Worm (Caenorhabditis elegans) whole organism, L3 larva: Measurements from ENCODE around the gene Y71H2AM.6.

ENCODE experiments used
- R02D3.7 ChIP-seq: fragments of 150-350 bp; optimal IDR thresholded peaks from 2 replicates; lab custom pipeline; 2014; ENCODE audit warnings: missing biosample characterization, missing genetic modification characterization
- ZK546.5 ChIP-seq: sonication (generic microtip); optimal IDR thresholded peaks from 2 replicates; lab custom pipeline; 2017; ENCODE audit warnings: missing biosample characterization, missing genetic modification characterization
- aly-2 ChIP-seq: fragments of 150-350 bp; optimal IDR thresholded peaks from 2 replicates; lab custom pipeline; 2014; ENCODE audit warnings: missing biosample characterization, missing genetic modification characterization
- ama-1 ChIP-seq: fragments of 150-350 bp; optimal IDR thresholded peaks from 2 replicates; lab custom pipeline; 2018
- ceh-16 ChIP-seq: sonication (generic microtip); optimal IDR thresholded peaks from 2 replicates; lab custom pipeline; 2017; ENCODE audit warnings: missing biosample characterization, missing genetic modification characterization
- ceh-28 ChIP-seq: fragments of 150-350 bp; optimal IDR thresholded peaks from 2 replicates; lab custom pipeline; 2014; ENCODE audit warnings: missing biosample characterization, missing genetic modification reagents, missing genetic modification characterization
- ceh-82 ChIP-seq: fragments of 150-350 bp; optimal IDR thresholded peaks from 2 replicates; lab custom pipeline; 2014; ENCODE audit warnings: missing biosample characterization, missing genetic modification characterization
- daf-12 ChIP-seq: fragments of 150-350 bp; optimal IDR thresholded peaks from 2 replicates; lab custom pipeline; 2014; ENCODE audit warnings: missing biosample characterization, missing genetic modification reagents, missing genetic modification characterization
- egl-27 ChIP-seq: sonication (generic microtip); optimal IDR thresholded peaks from 4 replicates; lab custom pipeline; 2017; ENCODE audit warnings: missing biosample characterization, missing genetic modification reagents, missing genetic modification characterization
- egl-5 ChIP-seq: fragments of 150-350 bp; optimal IDR thresholded peaks from 2 replicates; lab custom pipeline; 2017; ENCODE audit warnings: missing biosample characterization, missing genetic modification reagents, missing genetic modification characterization, inconsistent platforms
- elt-2 ChIP-seq: sonication (generic microtip); optimal IDR thresholded peaks from 2 replicates; lab custom pipeline; 2016; ENCODE audit warnings: missing genetic modification reagents, mild to moderate bottlenecking, missing genetic modification characterization, missing compliant biosample characterization
- elt-3 ChIP-seq, 3 experiments: fragments of 150-350 bp in 1 of 3; sonication (generic microtip) in 2 of 3; optimal IDR thresholded peaks; 2 replicates in 2 of 3; 4 replicates in 1 of 3; lab custom pipeline; 2014 to 2017; ENCODE audit warnings: missing biosample characterization in 3 of 3, missing genetic modification characterization in 3 of 3
- eor-1 ChIP-seq, 2 experiments: fragments of 150-350 bp; optimal IDR thresholded peaks; 2 replicates each; lab custom pipeline; 2014 to 2018; ENCODE audit warnings: missing biosample characterization in 2 of 2, missing genetic modification characterization in 2 of 2
- fkh-10 ChIP-seq: sonication (generic microtip); optimal IDR thresholded peaks from 2 replicates; lab custom pipeline; 2017; ENCODE audit warnings: missing biosample characterization, missing genetic modification reagents, missing genetic modification characterization
- fos-1 ChIP-seq: fragments of 150-350 bp; optimal IDR thresholded peaks from 2 replicates; lab custom pipeline; 2014; ENCODE audit warnings: missing biosample characterization, missing genetic modification characterization
- hmg-11 ChIP-seq: sonication (generic microtip); optimal IDR thresholded peaks from 2 replicates; lab custom pipeline; 2016; ENCODE audit warnings: missing genetic modification characterization, missing compliant biosample characterization
- lin-15B ChIP-seq: fragments of 150-350 bp; optimal IDR thresholded peaks from 2 replicates; lab custom pipeline; 2014; ENCODE audit warnings: missing biosample characterization, missing genetic modification characterization
- lin-39 ChIP-seq: fragments of 150-350 bp; optimal IDR thresholded peaks from 2 replicates; lab custom pipeline; 2018; ENCODE audit warnings: missing biosample characterization, missing genetic modification reagents, missing genetic modification characterization
- lsy-12 ChIP-seq: sonication (generic microtip); optimal IDR thresholded peaks from 2 replicates; lab custom pipeline; 2016; ENCODE audit warnings: mild to moderate bottlenecking, missing genetic modification characterization, missing compliant biosample characterization
- mml-1 ChIP-seq: fragments of 150-350 bp; sonication (generic microtip); optimal IDR thresholded peaks from 3 replicates; lab custom pipeline; 2014; ENCODE audit warnings: missing biosample characterization, missing genetic modification characterization
- nfya-1 ChIP-seq: sonication (generic microtip); optimal IDR thresholded peaks from 2 replicates; lab custom pipeline; 2017; ENCODE audit warnings: missing genetic modification characterization, mild to moderate bottlenecking, missing compliant biosample characterization, antibody characterized with exemption, moderate library complexity; ENCODE audit not compliant: insufficient read depth
- nhr-11 ChIP-seq: fragments of 150-350 bp; optimal IDR thresholded peaks from 2 replicates; lab custom pipeline; 2014; ENCODE audit warnings: missing biosample characterization, missing genetic modification characterization
- nhr-25 ChIP-seq: sonication (generic microtip); optimal IDR thresholded peaks from 2 replicates; lab custom pipeline; 2017; ENCODE audit warnings: missing biosample characterization, missing genetic modification characterization
- nhr-28 ChIP-seq: fragments of 150-350 bp; optimal IDR thresholded peaks from 2 replicates; lab custom pipeline; 2014; ENCODE audit warnings: missing biosample characterization, missing genetic modification characterization
- nhr-43 ChIP-seq: sonication (generic microtip); optimal IDR thresholded peaks from 2 replicates; lab custom pipeline; 2016; ENCODE audit warnings: mild to moderate bottlenecking, missing genetic modification characterization, missing compliant biosample characterization; ENCODE audit not compliant: poor library complexity, severe bottlenecking
- nhr-67 ChIP-seq: fragments of 150-350 bp; optimal IDR thresholded peaks from 2 replicates; lab custom pipeline; 2014; ENCODE audit warnings: missing biosample characterization, missing genetic modification characterization
- nhr-76 ChIP-seq: fragments of 150-350 bp; sonication (generic microtip); optimal IDR thresholded peaks from 5 replicates; lab custom pipeline; 2014; ENCODE audit warnings: missing biosample characterization, missing genetic modification characterization
- nhr-77 ChIP-seq: fragments of 150-350 bp; optimal IDR thresholded peaks from 2 replicates; lab custom pipeline; 2014; ENCODE audit warnings: missing biosample characterization, missing genetic modification characterization
- pqm-1 ChIP-seq: fragments of 150-350 bp; optimal IDR thresholded peaks from 2 replicates; lab custom pipeline; 2017; ENCODE audit warnings: missing biosample characterization, missing genetic modification characterization, inconsistent platforms
- sea-2 ChIP-seq: fragments of 150-350 bp; sonication (generic microtip); optimal IDR thresholded peaks from 4 replicates; lab custom pipeline; 2014; ENCODE audit warnings: missing biosample characterization, missing genetic modification reagents, missing genetic modification characterization
- skn-1 ChIP-seq: fragments of 150-350 bp; optimal IDR thresholded peaks from 2 replicates; lab custom pipeline; 2014; ENCODE audit warnings: missing biosample characterization, missing genetic modification characterization
- snpc-4 ChIP-seq: fragments of 150-350 bp; optimal IDR thresholded peaks from 2 replicates; lab custom pipeline; 2014; ENCODE audit warnings: missing biosample characterization, missing genetic modification characterization
- tbx-2 ChIP-seq: sonication (generic microtip); optimal IDR thresholded peaks from 2 replicates; lab custom pipeline; 2016; ENCODE audit warnings: mild to moderate bottlenecking, missing genetic modification characterization, missing compliant biosample characterization
- zag-1 ChIP-seq: fragments of 150-350 bp; optimal IDR thresholded peaks from 2 replicates; lab custom pipeline; 2014; ENCODE audit warnings: missing biosample characterization, missing genetic modification characterization
- ztf-11 ChIP-seq: fragments of 150-350 bp; optimal IDR thresholded peaks from 2 replicates; lab custom pipeline; 2014; ENCODE audit warnings: missing biosample characterization, missing genetic modification characterization
- ztf-4 ChIP-seq: fragments of 150-350 bp; optimal IDR thresholded peaks from 2 replicates; lab custom pipeline; 2014; ENCODE audit warnings: missing biosample characterization, missing genetic modification characterization

The Y71H2AM.6 gene

ce11 chrIII:2768635-2769034 lies 12.2 kb upstream of the Y71H2AM.6 start, which contains the start of gene swsn-3 (continued):
- peak; percentile 81 for TF ChIP-seq egl-5 (tag; lab: Kevin White, UChicago)
- TF ChIP-seq nhr-25 (tag; lab: Kevin White, UChicago): peak; percentile 75
- TF ChIP-seq nhr-76 (tag; lab: Kevin White, UChicago): peak; percentile 5
- no peak for TF ChIP-seq ceh-16 (tag; lab: Kevin White, UChicago)
- no peak for TF ChIP-seq mml-1 (tag; lab: Kevin White, UChicago)
- TF ChIP-seq ceh-82 (tag; lab: Kevin White, UChicago): peak; percentile 79
- no peak for TF ChIP-seq daf-12 (tag; lab: Kevin White, UChicago)
- TF ChIP-seq fkh-10: peak; percentile 43
- TF ChIP-seq sea-2 (GFP tag; lab: Kevin White, UChicago): no peak
- peak; percentile 79 for TF ChIP-seq R02D3.7 (tag; lab: Kevin White, UChicago)
- peak; percentile 91 for TF ChIP-seq nfya-1
- TF ChIP-seq ama-1 (lab: Kevin White, UChicago): no peak
- TF ChIP-seq snpc-4 (tag; lab: Kevin White, UChicago): peak; percentile 79
- peak; percentile 56 for TF ChIP-seq elt-2 (tag; lab: Kevin White, UChicago)
- no peak for TF ChIP-seq ztf-11

DNA sequence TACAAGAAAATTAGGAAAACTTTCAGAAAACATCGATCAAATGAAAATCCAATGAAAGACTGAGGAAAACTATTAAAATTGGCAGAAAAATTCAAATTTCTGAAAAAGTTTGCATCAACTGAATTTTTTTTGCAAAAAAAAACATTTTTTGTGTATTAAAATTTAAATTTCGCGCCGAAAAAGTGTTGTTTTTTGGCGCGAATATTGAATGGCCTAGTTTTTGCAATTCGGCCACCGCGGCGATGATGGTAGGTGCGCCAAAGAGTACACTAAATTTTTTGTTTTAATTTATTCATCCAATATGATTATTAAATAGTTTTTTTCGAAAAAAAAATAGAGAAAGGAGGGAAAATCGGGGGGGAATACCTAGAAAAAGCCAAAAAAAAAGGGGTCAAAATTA lies 11.8 kb upstream of the Y71H2AM.6 start:
- no peak for TF ChIP-seq lin-39 (tag; lab: Kevin White, UChicago)
- no peak for TF ChIP-seq aly-2 (tag; lab: Kevin White, UChicago)
- TF ChIP-seq zag-1 (tag; lab: Kevin White, UChicago): no peak
- TF ChIP-seq nhr-11 (tag; lab: Kevin White, UChicago): no peak
- no peak for TF ChIP-seq snpc-4 (tag; lab: Kevin White, UChicago)
- no peak for TF ChIP-seq egl-27 (tag; lab: Kevin White, UChicago)
- no peak for TF ChIP-seq ztf-4
- TF ChIP-seq fos-1 (tag; lab: Kevin White, UChicago): no peak
- no peak for TF ChIP-seq nhr-77 (tag; lab: Kevin White, UChicago)
- TF ChIP-seq nhr-67 (tag; lab: Kevin White, UChicago): no peak
- no peak for TF ChIP-seq R02D3.7 (tag; lab: Kevin White, UChicago)
- no peak for TF ChIP-seq lsy-12 (tag; lab: Kevin White, UChicago)
- TF ChIP-seq elt-3 (tag; optimal IDR thresholded peaks at IDR 0.05; lab: Kevin White, UChicago): no peak
- no peak for TF ChIP-seq daf-12 (tag; lab: Kevin White, UChicago)
- TF ChIP-seq nhr-43: no peak
- no peak for TF ChIP-seq egl-5 (tag; lab: Kevin White, UChicago)
- TF ChIP-seq ceh-28 (tag; lab: Kevin White, UChicago): no peak
- no peak for TF ChIP-seq ZK546.5 (tag; lab: Kevin White, UChicago)

DNA sequence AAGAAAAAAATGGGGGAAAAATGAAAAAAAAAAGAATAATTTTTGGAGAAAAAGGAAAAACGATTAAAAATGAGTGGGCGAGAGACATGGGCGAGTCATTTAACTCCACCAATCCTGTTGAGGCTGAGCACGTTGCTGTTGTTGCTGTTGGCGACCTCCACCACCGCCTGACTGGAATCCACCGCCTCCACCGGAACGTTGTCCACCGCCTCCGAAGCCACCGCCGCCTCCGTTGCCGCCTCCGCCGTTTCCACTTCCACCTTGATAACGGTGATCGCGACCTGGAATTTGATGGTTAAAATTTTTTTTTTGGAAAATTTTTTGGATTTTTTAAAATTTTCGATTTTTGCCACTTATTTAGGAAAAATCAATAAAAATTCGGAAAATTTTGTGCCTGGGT lies 10.1 kb upstream of the Y71H2AM.6 start:
- no peak for TF ChIP-seq sea-2 (GFP tag; lab: Kevin White, UChicago)
- no peak for TF ChIP-seq tbx-2
- no peak for TF ChIP-seq fkh-10
- no peak for TF ChIP-seq eor-1 (tag; optimal IDR thresholded peaks at IDR 0.05; lab: Kevin White, UChicago)
- TF ChIP-seq ama-1 (lab: Kevin White, UChicago): no peak
- TF ChIP-seq ztf-4: no peak
- TF ChIP-seq ZK546.5 (tag; lab: Kevin White, UChicago): no peak
- no peak for TF ChIP-seq lin-15B (tag; lab: Kevin White, UChicago)
- TF ChIP-seq nhr-77 (tag; lab: Kevin White, UChicago): no peak
- TF ChIP-seq nhr-67 (tag; lab: Kevin White, UChicago): no peak
- no peak for TF ChIP-seq mml-1 (tag; lab: Kevin White, UChicago)
- no peak for TF ChIP-seq snpc-4 (tag; lab: Kevin White, UChicago)
- no peak for TF ChIP-seq nhr-43
- no peak for TF ChIP-seq hmg-11 (tag; lab: Kevin White, UChicago)
- no peak for TF ChIP-seq egl-27 (tag; lab: Kevin White, UChicago)
- TF ChIP-seq pqm-1 (tag; lab: Kevin White, UChicago): no peak
- TF ChIP-seq skn-1 (tag; lab: Kevin White, UChicago): no peak
- no peak for TF ChIP-seq nhr-28
- TF ChIP-seq ceh-16 (tag; lab: Kevin White, UChicago): no peak
- no peak for TF ChIP-seq ceh-82 (tag; lab: Kevin White, UChicago)

- TF ChIP-seq elt-3 (tag; optimal IDR thresholded peaks at IDR 0.05; lab: Kevin White, UChicago) (no peak), nhr-11 (tag; lab: Kevin White, UChicago) (no peak), egl-5 (tag; lab: Kevin White, UChicago) (no peak), lsy-12 (tag; lab: Kevin White, UChicago) (no peak), aly-2 (tag; lab: Kevin White, UChicago) (no peak)
Observed at ce11 chrIII:2778655-2779054, 2.2 kb upstream of the Y71H2AM.6 start, which contains the start of gene laf-1. TSS of gene laf-1 (minus strand) at chrIII:2779053.
